Worm (Caenorhabditis elegans) whole organism, late embryonic: ENCODE results near the gene C17B7.3.

Source experiments
- Y22D7AL.16 ChIP-seq: sonication (generic microtip); optimal IDR thresholded peaks from 2 replicates; lab custom pipeline; 2016; ENCODE audit warnings: missing genetic modification characterization, missing compliant biosample characterization
- ama-1 ChIP-seq: fragments of 150-350 bp; optimal IDR thresholded peaks from 2 replicates; lab custom pipeline; 2014
- che-1 ChIP-seq: sonication (generic microtip); optimal IDR thresholded peaks from 2 replicates; lab custom pipeline; 2016; ENCODE audit warnings: mild to moderate bottlenecking, missing genetic modification characterization, missing compliant biosample characterization
- dmd-4 ChIP-seq: sonication (generic microtip); optimal IDR thresholded peaks from 2 replicates; lab custom pipeline; 2016; ENCODE audit warnings: borderline replicate concordance, missing genetic modification characterization, missing compliant biosample characterization
- dve-1 ChIP-seq: sonication (generic microtip); optimal IDR thresholded peaks from 2 replicates; lab custom pipeline; 2017; ENCODE audit warnings: antibody characterized with exemption, mild to moderate bottlenecking, missing genetic modification characterization, missing compliant biosample characterization
- fkh-10 ChIP-seq: fragments of 150-350 bp; optimal IDR thresholded peaks from 2 replicates; lab custom pipeline; 2014; ENCODE audit warnings: missing biosample characterization, missing genetic modification reagents, missing genetic modification characterization
- hlh-13 ChIP-seq: fragments of 200-800 bp; sonication (Bioruptor generic); optimal IDR thresholded peaks from 2 replicates; lab custom pipeline; 2018; ENCODE audit warnings: mild to moderate bottlenecking, missing genetic modification characterization, missing compliant biosample characterization
- hlh-6 ChIP-seq: sonication (generic microtip); optimal IDR thresholded peaks from 2 replicates; lab custom pipeline; 2016; ENCODE audit warnings: missing genotype, missing genetic modification characterization, missing compliant biosample characterization
- odd-2 ChIP-seq: sonication (generic microtip); optimal IDR thresholded peaks from 2 replicates; lab custom pipeline; 2017; ENCODE audit warnings: antibody characterized with exemption, mild to moderate bottlenecking, missing genetic modification characterization, missing compliant biosample characterization
- pqm-1 ChIP-seq: sonication (generic microtip); optimal IDR thresholded peaks from 2 replicates; lab custom pipeline; 2016; ENCODE audit warnings: missing genetic modification characterization, missing compliant biosample characterization
- sox-4 ChIP-seq: sonication (generic microtip); optimal IDR thresholded peaks from 2 replicates; lab custom pipeline; 2017; ENCODE audit warnings: mild to moderate bottlenecking, missing genetic modification characterization, inconsistent platforms, missing compliant biosample characterization
- zip-5 ChIP-seq: sonication (generic microtip); optimal IDR thresholded peaks from 2 replicates; lab custom pipeline; 2016; ENCODE audit warnings: missing genetic modification characterization, missing compliant biosample characterization

DNA sequence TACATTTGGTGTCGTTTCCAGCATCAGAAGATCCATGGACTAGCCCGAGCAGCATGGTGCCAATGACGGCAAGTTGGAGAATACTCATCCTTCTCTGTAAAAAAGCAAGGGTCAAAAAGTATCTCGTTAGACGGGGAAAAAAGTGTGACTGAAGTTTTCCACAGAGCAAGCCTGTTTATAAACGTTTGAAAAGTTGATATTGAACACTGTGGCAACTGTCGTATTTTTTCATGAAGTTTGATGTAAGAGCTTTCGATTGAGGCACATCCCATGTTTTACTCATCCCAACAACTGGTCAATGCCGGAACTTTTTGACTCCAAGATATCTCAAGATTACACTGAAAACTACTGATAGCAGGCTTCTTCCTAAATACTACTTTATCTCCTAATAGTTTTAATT is 23.6 kb upstream of the C17B7.3 start, which contains the start of gene F35F10.13:
- no peak for TF ChIP-seq sox-4 (tag; lab: Kevin White, UChicago)
- TF ChIP-seq hlh-13 (GFP tag; lab: Kevin White, UChicago): no peak
- no peak for TF ChIP-seq Y22D7AL.16 (tag; lab: Kevin White, UChicago)
- TF ChIP-seq ama-1 (lab: Kevin White, UChicago): no peak
- TF ChIP-seq che-1 (tag; lab: Kevin White, UChicago): no peak
- TF ChIP-seq dmd-4 (tag; lab: Kevin White, UChicago): no peak
- TF ChIP-seq fkh-10 (GFP tag; lab: Kevin White, UChicago): no peak
- no peak for TF ChIP-seq zip-5 (tag; lab: Kevin White, UChicago)
- no peak for TF ChIP-seq dve-1 (tag; lab: Kevin White, UChicago)
- TF ChIP-seq pqm-1: no peak
- TF ChIP-seq odd-2 (tag; lab: Kevin White, UChicago): no peak
- no peak for TF ChIP-seq hlh-6 (tag; lab: Kevin White, UChicago)
